Worm (Caenorhabditis elegans): ENCODE measurements around the gene C07H6.9.

ce11 chrIII:7531385-7531784 is 32.1 kb upstream of the C07H6.9 start:
- TF ChIP-seq Y105C5A.15 (GFP tag; IDR thresholded peaks at IDR 0.05) (no peak), fos-1 (tag; optimal IDR thresholded peaks at IDR 0.05) (no peak)

All from whole organism, L4 larva.